Worm (Caenorhabditis elegans) whole organism, L3 larva: ENCODE measurements around the gene lipl-6.

Source experiments
- aly-2 ChIP-seq: fragments of 150-350 bp; optimal IDR thresholded peaks from 2 replicates; lab custom pipeline; 2014; ENCODE audit warnings: missing biosample characterization, missing genetic modification characterization
- ama-1 ChIP-seq: fragments of 150-350 bp; optimal IDR thresholded peaks from 2 replicates; lab custom pipeline; 2018
- ceh-16 ChIP-seq: sonication (generic microtip); optimal IDR thresholded peaks from 2 replicates; lab custom pipeline; 2017; ENCODE audit warnings: missing biosample characterization, missing genetic modification characterization
- ceh-9 ChIP-seq: sonication (generic microtip); optimal IDR thresholded peaks from 2 replicates; lab custom pipeline; 2018; ENCODE audit warnings: missing biosample characterization, missing genetic modification characterization
- egl-27 ChIP-seq: sonication (generic microtip); optimal IDR thresholded peaks from 4 replicates; lab custom pipeline; 2017; ENCODE audit warnings: missing biosample characterization, missing genetic modification reagents, missing genetic modification characterization
- egl-5 ChIP-seq: fragments of 150-350 bp; optimal IDR thresholded peaks from 2 replicates; lab custom pipeline; 2017; ENCODE audit warnings: missing biosample characterization, missing genetic modification reagents, missing genetic modification characterization, inconsistent platforms
- elt-1 ChIP-seq: fragments of 150-350 bp; optimal IDR thresholded peaks from 2 replicates; lab custom pipeline; 2014; ENCODE audit warnings: missing biosample characterization, missing genetic modification characterization
- elt-2 ChIP-seq: sonication (generic microtip); optimal IDR thresholded peaks from 2 replicates; lab custom pipeline; 2016; ENCODE audit warnings: missing genetic modification reagents, mild to moderate bottlenecking, missing genetic modification characterization, missing compliant biosample characterization
- eor-1 ChIP-seq, 2 experiments: fragments of 150-350 bp; optimal IDR thresholded peaks; 2 replicates each; lab custom pipeline; 2014 to 2018; ENCODE audit warnings: missing biosample characterization in 2 of 2, missing genetic modification characterization in 2 of 2
- fkh-10 ChIP-seq: sonication (generic microtip); optimal IDR thresholded peaks from 2 replicates; lab custom pipeline; 2017; ENCODE audit warnings: missing biosample characterization, missing genetic modification reagents, missing genetic modification characterization
- lin-15B ChIP-seq: fragments of 150-350 bp; optimal IDR thresholded peaks from 2 replicates; lab custom pipeline; 2014; ENCODE audit warnings: missing biosample characterization, missing genetic modification characterization
- lsy-12 ChIP-seq: sonication (generic microtip); optimal IDR thresholded peaks from 2 replicates; lab custom pipeline; 2016; ENCODE audit warnings: mild to moderate bottlenecking, missing genetic modification characterization, missing compliant biosample characterization
- mdl-1 ChIP-seq: fragments of 150-350 bp; optimal IDR thresholded peaks from 2 replicates; lab custom pipeline; 2014; ENCODE audit warnings: missing biosample characterization, missing genetic modification characterization
- mml-1 ChIP-seq: fragments of 150-350 bp; sonication (generic microtip); optimal IDR thresholded peaks from 3 replicates; lab custom pipeline; 2014; ENCODE audit warnings: missing biosample characterization, missing genetic modification characterization
- nfya-1 ChIP-seq: sonication (generic microtip); optimal IDR thresholded peaks from 2 replicates; lab custom pipeline; 2017; ENCODE audit warnings: missing genetic modification characterization, mild to moderate bottlenecking, missing compliant biosample characterization, antibody characterized with exemption, moderate library complexity; ENCODE audit not compliant: insufficient read depth
- nhr-11 ChIP-seq: fragments of 150-350 bp; optimal IDR thresholded peaks from 2 replicates; lab custom pipeline; 2014; ENCODE audit warnings: missing biosample characterization, missing genetic modification characterization
- nhr-25 ChIP-seq: sonication (generic microtip); optimal IDR thresholded peaks from 2 replicates; lab custom pipeline; 2017; ENCODE audit warnings: missing biosample characterization, missing genetic modification characterization
- nhr-28 ChIP-seq: fragments of 150-350 bp; optimal IDR thresholded peaks from 2 replicates; lab custom pipeline; 2014; ENCODE audit warnings: missing biosample characterization, missing genetic modification characterization
- nhr-43 ChIP-seq: sonication (generic microtip); optimal IDR thresholded peaks from 2 replicates; lab custom pipeline; 2016; ENCODE audit warnings: mild to moderate bottlenecking, missing genetic modification characterization, missing compliant biosample characterization; ENCODE audit not compliant: poor library complexity, severe bottlenecking
- nhr-67 ChIP-seq: fragments of 150-350 bp; optimal IDR thresholded peaks from 2 replicates; lab custom pipeline; 2014; ENCODE audit warnings: missing biosample characterization, missing genetic modification characterization
- pha-4 ChIP-seq: fragments of 150-350 bp; optimal IDR thresholded peaks from 2 replicates; lab custom pipeline; 2014; ENCODE audit warnings: missing biosample characterization, missing genetic modification reagents, missing genetic modification characterization
- pqm-1 ChIP-seq: fragments of 150-350 bp; optimal IDR thresholded peaks from 2 replicates; lab custom pipeline; 2017; ENCODE audit warnings: missing biosample characterization, missing genetic modification characterization, inconsistent platforms
- sea-2 ChIP-seq: fragments of 150-350 bp; sonication (generic microtip); optimal IDR thresholded peaks from 4 replicates; lab custom pipeline; 2014; ENCODE audit warnings: missing biosample characterization, missing genetic modification reagents, missing genetic modification characterization
- skn-1 ChIP-seq: fragments of 150-350 bp; optimal IDR thresholded peaks from 2 replicates; lab custom pipeline; 2014; ENCODE audit warnings: missing biosample characterization, missing genetic modification characterization
- snpc-4 ChIP-seq: fragments of 150-350 bp; optimal IDR thresholded peaks from 2 replicates; lab custom pipeline; 2014; ENCODE audit warnings: missing biosample characterization, missing genetic modification characterization
- tbx-2 ChIP-seq: sonication (generic microtip); optimal IDR thresholded peaks from 2 replicates; lab custom pipeline; 2016; ENCODE audit warnings: mild to moderate bottlenecking, missing genetic modification characterization, missing compliant biosample characterization
- unc-62 ChIP-seq: fragments of 150-350 bp; sonication (generic microtip); optimal IDR thresholded peaks from 4 replicates; lab custom pipeline; 2014; ENCODE audit warnings: missing biosample characterization, missing genetic modification reagents, missing genetic modification characterization
- zag-1 ChIP-seq: fragments of 150-350 bp; optimal IDR thresholded peaks from 2 replicates; lab custom pipeline; 2014; ENCODE audit warnings: missing biosample characterization, missing genetic modification characterization
- ztf-11 ChIP-seq: fragments of 150-350 bp; optimal IDR thresholded peaks from 2 replicates; lab custom pipeline; 2014; ENCODE audit warnings: missing biosample characterization, missing genetic modification characterization
- ztf-4 ChIP-seq: fragments of 150-350 bp; optimal IDR thresholded peaks from 2 replicates; lab custom pipeline; 2014; ENCODE audit warnings: missing biosample characterization, missing genetic modification characterization

The lipl-6 gene

DNA sequence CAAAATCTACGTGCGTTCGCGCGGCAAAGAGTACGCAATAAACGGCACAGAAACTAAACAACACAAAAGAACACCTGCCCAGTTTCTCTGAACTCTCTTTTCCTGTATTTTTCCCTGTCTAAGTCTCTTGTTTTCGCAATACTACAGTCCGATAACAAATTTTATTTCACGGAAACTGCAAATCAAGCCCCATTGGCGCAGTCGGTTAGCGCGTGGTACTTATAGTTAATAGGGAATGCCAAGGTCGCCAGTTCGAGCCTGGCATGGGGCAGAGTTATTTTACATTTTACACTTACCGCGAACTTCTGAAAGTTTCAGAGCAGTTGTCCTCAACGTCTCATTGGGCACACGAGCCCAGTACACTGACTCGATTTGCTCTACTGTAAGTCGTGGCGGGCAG, 16.8 kb downstream of the lipl-6 start:
- no peak for TF ChIP-seq mml-1
- TF ChIP-seq skn-1, result no peak
- TF ChIP-seq pqm-1 (tag; lab: Kevin White, UChicago), result no peak
- no peak for TF ChIP-seq ceh-16 (tag; lab: Kevin White, UChicago)

DNA sequence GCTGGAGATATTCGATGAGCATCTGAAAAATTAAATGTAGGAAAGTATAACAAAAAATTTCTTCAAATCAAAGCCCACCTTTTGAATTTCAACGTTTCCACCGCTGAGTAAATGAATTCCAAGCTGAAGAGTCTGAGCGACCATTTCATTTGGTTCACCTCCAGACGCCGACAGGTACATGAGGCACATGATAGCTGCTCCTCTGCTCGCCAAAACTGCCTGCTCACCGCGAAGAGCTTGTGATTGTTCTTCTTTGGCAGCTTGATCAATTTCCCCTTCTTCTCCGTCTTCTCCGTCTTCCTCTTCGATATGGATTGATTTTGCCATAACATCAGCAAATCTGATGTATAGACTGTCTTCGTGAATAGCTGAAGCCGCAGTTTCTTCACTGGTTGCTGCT, 27.7 kb downstream of the lipl-6 start:
- no peak for TF ChIP-seq mml-1
- TF ChIP-seq snpc-4 (tag; lab: Kevin White, UChicago), result no peak
- no peak for TF ChIP-seq elt-2 (tag; lab: Kevin White, UChicago)
- TF ChIP-seq nhr-11 (tag; lab: Kevin White, UChicago), result no peak
- no peak for TF ChIP-seq ceh-9 (tag; lab: Kevin White, UChicago)
- no peak for TF ChIP-seq skn-1
- no peak for TF ChIP-seq unc-62 (GFP tag; lab: Kevin White, UChicago)
- TF ChIP-seq egl-27, result no peak
- TF ChIP-seq pha-4 (tag; lab: Kevin White, UChicago), result no peak
- TF ChIP-seq nhr-28 (tag; lab: Kevin White, UChicago), result no peak
- no peak for TF ChIP-seq nhr-43 (tag; lab: Kevin White, UChicago)
- TF ChIP-seq fkh-10 (GFP tag; lab: Kevin White, UChicago), result no peak
- TF ChIP-seq ztf-11 (tag; lab: Kevin White, UChicago), result no peak
- no peak for TF ChIP-seq aly-2 (tag; lab: Kevin White, UChicago)
- TF ChIP-seq sea-2 (GFP tag; lab: Kevin White, UChicago), result no peak
- no peak for TF ChIP-seq zag-1 (tag; lab: Kevin White, UChicago)
- TF ChIP-seq ama-1 (lab: Kevin White, UChicago), result no peak
- TF ChIP-seq nhr-67 (tag; lab: Kevin White, UChicago), result no peak
- no peak for TF ChIP-seq elt-1 (tag; lab: Kevin White, UChicago)

DNA sequence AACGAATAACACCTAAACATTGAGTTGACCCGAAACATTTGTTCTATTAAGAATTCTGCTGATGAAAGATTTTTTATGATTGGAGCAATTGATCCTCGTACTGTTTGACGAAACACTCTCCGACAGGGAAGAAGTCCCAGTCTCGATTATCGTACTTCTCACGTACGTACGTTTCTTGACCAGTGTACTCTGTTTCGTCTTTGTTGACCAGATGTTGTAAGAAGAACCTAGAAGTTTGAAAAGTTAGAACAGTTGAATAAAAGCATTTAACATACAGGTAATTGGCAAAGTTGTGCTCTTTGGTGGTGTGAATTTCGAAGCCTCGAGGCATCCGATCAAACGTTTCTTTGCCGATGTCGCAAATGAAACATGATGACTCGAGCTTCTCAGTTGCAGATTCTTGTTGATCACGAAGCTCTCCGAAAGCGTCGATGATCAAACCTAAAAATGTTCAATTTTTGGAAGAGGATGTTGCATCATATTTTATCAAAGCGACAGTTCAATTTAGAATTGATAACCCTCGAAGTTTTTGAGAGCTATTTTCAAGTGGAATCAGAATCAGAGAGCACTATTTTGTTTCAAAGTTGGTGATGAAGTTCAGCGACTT, 32.1 kb downstream of the lipl-6 start:
- TF ChIP-seq lin-15B (tag; lab: Kevin White, UChicago), result no peak
- no peak for TF ChIP-seq sea-2 (GFP tag; lab: Kevin White, UChicago)
- no peak for TF ChIP-seq egl-5 (tag; lab: Kevin White, UChicago)
- TF ChIP-seq mdl-1, result no peak
- no peak for TF ChIP-seq nfya-1 (tag; lab: Kevin White, UChicago)
- TF ChIP-seq elt-1 (tag; lab: Kevin White, UChicago), result no peak
- TF ChIP-seq zag-1 (tag; lab: Kevin White, UChicago), result no peak
- no peak for TF ChIP-seq ceh-9 (tag; lab: Kevin White, UChicago)
- TF ChIP-seq eor-1 (tag; optimal IDR thresholded peaks at IDR 0.05; lab: Kevin White, UChicago), result no peak

DNA sequence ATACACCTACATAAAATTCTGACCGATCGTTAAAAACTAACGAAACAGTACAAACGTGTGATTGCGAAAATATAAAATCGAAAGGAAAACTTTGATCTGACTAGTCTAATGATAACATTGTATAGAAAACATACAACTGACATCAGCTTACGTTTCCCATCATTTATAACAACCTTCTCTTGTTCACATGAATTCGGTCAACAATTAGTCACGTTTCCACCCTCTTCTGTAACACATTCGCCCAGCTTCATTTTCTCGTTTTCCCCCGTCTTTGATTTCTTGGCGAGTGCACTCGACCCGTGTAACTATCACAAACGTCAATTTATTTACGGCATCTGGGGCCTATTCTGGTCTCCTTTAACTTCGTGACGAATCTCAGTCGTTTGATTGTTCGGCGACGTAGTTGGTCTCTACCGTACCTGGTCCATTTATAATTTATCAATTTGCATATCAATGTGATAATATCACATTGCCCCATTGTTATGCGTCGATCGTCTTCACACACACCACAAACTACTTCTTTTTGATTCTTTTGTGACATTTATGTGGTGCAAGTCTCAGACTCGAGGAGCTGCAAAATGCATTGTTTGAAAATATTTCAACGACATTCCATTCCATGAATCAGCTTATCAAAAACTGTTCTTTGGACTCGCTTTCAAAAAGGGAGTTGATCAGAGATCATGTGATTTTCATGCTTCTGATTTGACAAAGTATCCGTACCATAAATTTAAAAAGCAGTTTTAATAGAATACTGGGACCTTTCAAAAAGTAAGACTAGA, 33.1 kb downstream of the lipl-6 start:
- TF ChIP-seq elt-2 (tag; lab: Kevin White, UChicago) (peak; percentile 46), zag-1 (tag; lab: Kevin White, UChicago) (no peak), nhr-25 (peak; percentile 39)

DNA sequence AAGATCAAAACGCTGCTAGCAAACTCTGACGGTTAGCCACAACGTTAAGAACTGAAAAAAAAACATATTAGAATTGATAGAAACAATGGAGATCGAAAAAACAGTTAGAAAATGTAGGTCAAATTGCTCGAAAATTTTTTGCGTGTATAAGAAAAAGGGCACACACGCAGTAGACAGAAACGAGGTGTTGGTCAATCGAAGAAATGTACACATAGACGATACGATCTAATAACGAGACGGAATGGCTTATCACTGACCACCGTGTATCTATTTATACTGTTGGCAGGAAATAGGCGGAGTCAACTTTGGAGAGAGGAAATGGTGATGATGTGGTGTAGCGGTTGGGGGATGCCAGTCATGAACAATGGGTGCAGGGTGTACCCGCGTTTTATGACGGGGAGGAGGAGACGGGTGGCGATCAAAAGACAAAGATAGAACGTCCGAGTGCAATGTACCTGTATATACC, 33.9 kb downstream of the lipl-6 start, which contains the start of gene odc-1:
Gene odc-1 (minus strand): TSS at position 51 of the 466 bp plus-strand sequence.
- TF ChIP-seq ztf-4 (no peak), pqm-1 (tag; lab: Kevin White, UChicago) (peak; percentile 63), nhr-43 (tag; lab: Kevin White, UChicago) (no peak), ceh-9 (tag; lab: Kevin White, UChicago) (no peak), tbx-2 (tag; lab: Kevin White, UChicago) (no peak), mml-1 (no peak), lsy-12 (tag; lab: Kevin White, UChicago) (no peak)
